Worm (Caenorhabditis elegans) whole organism, early embryonic: ENCODE measurements around the gene exc-7.

Experiments used
- F13C5.2 ChIP-seq: sonication (generic microtip); optimal IDR thresholded peaks from 2 replicates; lab custom pipeline; 2017; ENCODE audit warnings: mild to moderate bottlenecking, missing genetic modification characterization, inconsistent platforms, missing compliant biosample characterization
- ama-1 ChIP-seq: fragments of 150-350 bp; optimal IDR thresholded peaks from 2 replicates; lab custom pipeline; 2014
- ceh-36 ChIP-seq: sonication (generic microtip); optimal IDR thresholded peaks from 2 replicates; lab custom pipeline; 2016; ENCODE audit warnings: missing genetic modification characterization, inconsistent platforms, missing compliant biosample characterization
- ets-7 ChIP-seq: sonication (generic microtip); optimal IDR thresholded peaks from 2 replicates; lab custom pipeline; 2016; ENCODE audit warnings: missing genotype, missing genetic modification characterization, missing compliant biosample characterization
- flt-1 ChIP-seq: fragments of 200-800 bp; sonication (Bioruptor generic); IDR thresholded peaks from 2 replicates; pipeline ENCODE4 v1.3.6; 2022; ENCODE audit warnings: missing genetic modification characterization, missing compliant biosample characterization
- hmg-4 ChIP-seq: fragments of 200-800 bp; sonication (Bioruptor generic); optimal IDR thresholded peaks from 2 replicates; lab custom pipeline; 2018; ENCODE audit warnings: mild to moderate bottlenecking, missing genetic modification characterization, missing compliant biosample characterization
- hnd-1 ChIP-seq: sonication (generic microtip); optimal IDR thresholded peaks from 2 replicates; lab custom pipeline; 2016; ENCODE audit warnings: missing genetic modification characterization, missing compliant biosample characterization
- pes-1 ChIP-seq: fragments of 200-800 bp; sonication (Bioruptor generic); IDR thresholded peaks from 2 replicates; pipeline ENCODE4 v1.3.6; 2022; ENCODE audit warnings: missing genetic modification reagents, missing genetic modification characterization, missing compliant biosample characterization
- sea-1 ChIP-seq: fragments of 200-800 bp; sonication (Bioruptor generic); conservative IDR thresholded peaks from 2 replicates; pipeline ENCODE4 v1.3.6; 2022; ENCODE audit warnings: missing genetic modification characterization, missing compliant biosample characterization
- tbx-11 ChIP-seq: fragments of 200-800 bp; sonication (Bioruptor generic); IDR thresholded peaks from 2 replicates; pipeline ENCODE4 v1.3.6; 2022; ENCODE audit warnings: missing genetic modification characterization, missing compliant biosample characterization
- tbx-37 ChIP-seq: fragments of 200-800 bp; sonication (Bioruptor generic); conservative IDR thresholded peaks from 2 replicates; pipeline ENCODE4 v1.3.6; 2022; ENCODE audit warnings: missing genetic modification reagents, missing genetic modification characterization, missing compliant biosample characterization

ce11 chrII:9586734-9587209 is 11.0 kb downstream of the exc-7 start, which contains the start of gene ugt-58:
- TF ChIP-seq hnd-1 (tag; lab: Kevin White, UChicago) (no peak), ama-1 (no peak), tbx-11 (no peak), tbx-37 (GFP tag; lab: Robert Waterston, UW) (no peak), flt-1 (GFP tag; lab: Robert Waterston, UW) (no peak), F13C5.2 (tag; lab: Kevin White, UChicago) (no peak), sea-1 (GFP tag; lab: Robert Waterston, UW) (no peak), ceh-36 (tag; lab: Kevin White, UChicago) (no peak), hmg-4 (no peak), pes-1 (GFP tag; lab: Robert Waterston, UW) (no peak), ets-7 (no peak)
